Worm (Caenorhabditis elegans): Measurements from ENCODE around the gene mec-9.

Gene mec-9

DNA sequence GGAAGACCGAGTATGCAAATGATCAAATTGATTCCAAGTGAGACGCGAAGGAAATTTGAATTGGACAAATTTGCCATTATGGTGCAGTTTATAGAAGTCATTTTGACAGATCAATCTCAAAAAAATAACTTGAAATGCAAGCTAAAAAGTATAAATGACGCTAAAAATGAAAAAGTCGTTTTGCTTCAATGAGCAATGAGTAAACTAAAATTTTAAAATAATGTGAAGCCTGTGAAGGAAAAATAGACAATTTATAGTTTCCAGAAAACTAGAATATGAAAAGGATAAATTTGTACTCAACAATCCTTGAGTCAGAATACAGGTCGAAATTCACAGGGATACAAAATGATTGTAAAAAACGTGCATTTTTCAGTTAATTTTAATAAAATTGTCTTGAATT lies 46.6 kb downstream of the mec-9 start, which contains the start of gene srab-17:
TSS of gene srab-17 (minus strand) at position 101 of the 400 bp plus-strand sequence.
- no peak for TF ChIP-seq sox-2 (GFP tag; IDR thresholded peaks at IDR 0.05)
- TF ChIP-seq zip-5 (tag; optimal IDR thresholded peaks at IDR 0.05) = no peak
- TF ChIP-seq C08G9.2 (tag; optimal IDR thresholded peaks at IDR 0.05) = no peak
- TF ChIP-seq ceh-31 (tag; optimal IDR thresholded peaks at IDR 0.05) = no peak
- no peak for TF ChIP-seq ceh-48 (tag; optimal IDR thresholded peaks at IDR 0.05)
- no peak for TF ChIP-seq sox-4 (tag; optimal IDR thresholded peaks at IDR 0.05)
- TF ChIP-seq fax-1 (tag; optimal IDR thresholded peaks at IDR 0.05) = no peak
- no peak for TF ChIP-seq gmeb-2 (tag; optimal IDR thresholded peaks at IDR 0.05)
- no peak for TF ChIP-seq unc-86 (tag; optimal IDR thresholded peaks at IDR 0.05)
- no peak for TF ChIP-seq ceh-30 (tag; optimal IDR thresholded peaks at IDR 0.05)
- TF ChIP-seq che-1 (tag; optimal IDR thresholded peaks at IDR 0.05) = no peak
- TF ChIP-seq fkh-10 (GFP tag; optimal IDR thresholded peaks at IDR 0.05) = no peak
- TF ChIP-seq sdc-2 (tag; optimal IDR thresholded peaks at IDR 0.05) = no peak
- TF ChIP-seq ceh-24 (tag; optimal IDR thresholded peaks at IDR 0.05) = no peak
- no peak for TF ChIP-seq dmd-4 (tag; optimal IDR thresholded peaks at IDR 0.05; ENCODE audit: borderline replicate concordance)

ce11 chrV:9860337-9860736 lies 54.6 kb downstream of the mec-9 start:
- no peak for TF ChIP-seq pros-1 (tag; optimal IDR thresholded peaks at IDR 0.05)
- TF ChIP-seq nfya-1 (tag; optimal IDR thresholded peaks at IDR 0.05) = peak; percentile 91

DNA sequence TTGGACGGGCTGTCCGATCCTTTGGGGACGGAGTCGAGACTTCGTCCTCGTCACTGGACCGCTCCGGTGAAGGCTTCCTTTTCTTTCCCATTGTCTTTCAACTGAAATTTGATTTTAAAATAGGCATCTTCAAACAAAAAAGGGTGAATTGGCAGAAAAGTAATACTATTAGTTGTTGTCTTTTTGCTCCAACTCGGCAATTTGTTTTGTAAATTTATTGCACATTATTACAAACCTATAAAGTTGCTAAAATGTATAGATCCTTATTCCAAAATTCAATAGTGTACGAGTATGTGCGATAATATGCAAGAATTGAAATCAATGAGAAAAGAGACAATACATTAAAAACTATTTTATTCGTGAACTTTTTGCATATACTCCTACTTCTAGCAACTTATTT lies 55.1 kb downstream of the mec-9 start, which contains the start of gene lsy-12:
TSS of gene lsy-12 (minus strand) at position 101 of the 400 bp plus-strand sequence.
- TF ChIP-seq ceh-18 (tag; optimal IDR thresholded peaks at IDR 0.05) = no peak
- TF ChIP-seq pha-2 (tag; optimal IDR thresholded peaks at IDR 0.05) = no peak
- no peak for TF ChIP-seq eyg-1 (tag; optimal IDR thresholded peaks at IDR 0.05)

Measured in whole organism, late embryonic.